Worm (Caenorhabditis elegans) whole organism, L4/young adult: Measurements from ENCODE around the gene F07E5.12.

ENCODE experiments used
- W03F9.2 ChIP-seq: fragments of 150-350 bp; optimal IDR thresholded peaks from 2 replicates; lab custom pipeline; 2014; ENCODE audit warnings: missing biosample characterization, missing genetic modification characterization
- dao-5 ChIP-seq: sonication (generic microtip); optimal IDR thresholded peaks from 2 replicates; lab custom pipeline; 2016; ENCODE audit warnings: missing genotype, missing genetic modification characterization, moderate library complexity, missing compliant biosample characterization
- him-1 ChIP-seq: sonication (generic microtip); optimal IDR thresholded peaks from 2 replicates; lab custom pipeline; 2016; ENCODE audit warnings: missing genotype, missing genetic modification reagents, missing genetic modification characterization, missing compliant biosample characterization

The F07E5.12 gene

ce11 chrII:2058985-2059384, 8.8 kb upstream of the F07E5.12 start, which contains the start of gene F07E5.5:
F07E5.5 (minus strand) TSS chrII:2059070.
- TF ChIP-seq W03F9.2 (tag; lab: Kevin White, UChicago) (no peak), dao-5 (tag; lab: Kevin White, UChicago) (no peak), him-1 (tag; lab: Kevin White, UChicago) (no peak)

- TF ChIP-seq him-1 (tag; lab: Kevin White, UChicago) (no peak), dao-5 (tag; lab: Kevin White, UChicago) (no peak), W03F9.2 (tag; lab: Kevin White, UChicago) (no peak)
Measured at ce11 chrII:2063989-2064388, 3.8 kb upstream of the F07E5.12 start, which contains the start of gene F07E5.13. F07E5.13 (minus strand) TSS chrII:2064089.

- no peak for TF ChIP-seq dao-5 (tag; lab: Kevin White, UChicago)
- no peak for TF ChIP-seq W03F9.2 (tag; lab: Kevin White, UChicago)
- no peak for TF ChIP-seq him-1 (tag; lab: Kevin White, UChicago)
Measured at ce11 chrII:2064497-2064896, 3.3 kb upstream of the F07E5.12 start, which contains the start of gene fbxb-6. fbxb-6 (plus strand) TSS chrII:2064797.

ce11 chrII:2071429-2071828, 3.7 kb downstream of the F07E5.12 start, which contains the start of gene F07E5.7:
F07E5.7 (minus strand) TSS chrII:2071529.
- no peak for TF ChIP-seq him-1 (tag; lab: Kevin White, UChicago)
- no peak for TF ChIP-seq dao-5 (tag; lab: Kevin White, UChicago)
- TF ChIP-seq W03F9.2 (tag; lab: Kevin White, UChicago) = no peak

- TF ChIP-seq W03F9.2 (tag; lab: Kevin White, UChicago) (no peak), him-1 (tag; lab: Kevin White, UChicago) (no peak), dao-5 (tag; lab: Kevin White, UChicago) (no peak)
Measured at ce11 chrII:2075513-2075912, 7.7 kb downstream of the F07E5.12 start, which contains the start of gene F07E5.8. F07E5.8 (minus strand) TSS chrII:2075613.

- no peak for TF ChIP-seq W03F9.2 (tag; lab: Kevin White, UChicago)
- TF ChIP-seq him-1 (tag; lab: Kevin White, UChicago) = no peak
- no peak for TF ChIP-seq dao-5 (tag; lab: Kevin White, UChicago)
Measured at ce11 chrII:2076467-2076866, 8.7 kb downstream of the F07E5.12 start.

ce11 chrII:2080425-2080824, 12.7 kb downstream of the F07E5.12 start, which contains the start of gene F07E5.9:
F07E5.9 (minus strand) TSS chrII:2080525.
- TF ChIP-seq dao-5 (tag; lab: Kevin White, UChicago) (no peak), W03F9.2 (tag; lab: Kevin White, UChicago) (no peak), him-1 (tag; lab: Kevin White, UChicago) (no peak)

ce11 chrII:2081257-2081656, 13.5 kb downstream of the F07E5.12 start, which contains the start of gene T16A1.4:
T16A1.4 (plus strand) TSS chrII:2081557.
- no peak for TF ChIP-seq him-1 (tag; lab: Kevin White, UChicago)
- TF ChIP-seq dao-5 (tag; lab: Kevin White, UChicago) = no peak
- TF ChIP-seq W03F9.2 (tag; lab: Kevin White, UChicago) = no peak

ce11 chrII:2083726-2084179, 16.0 kb downstream of the F07E5.12 start, which contains the start of the genes T16A1.5 and fbxc-49:
T16A1.5 (minus strand) TSS chrII:2083826.
fbxc-49 (plus strand) TSS chrII:2084129.
- TF ChIP-seq W03F9.2 (tag; lab: Kevin White, UChicago) = no peak

ce11 chrII:2087206-2087605, 19.4 kb downstream of the F07E5.12 start:
- TF ChIP-seq dao-5 (tag; lab: Kevin White, UChicago) = no peak

ce11 chrII:2090605-2091004, 22.8 kb downstream of the F07E5.12 start, which contains the start of gene trpl-5:
trpl-5 (minus strand) TSS chrII:2090636.
- TF ChIP-seq him-1 (tag; lab: Kevin White, UChicago) (no peak), W03F9.2 (tag; lab: Kevin White, UChicago) (no peak), dao-5 (tag; lab: Kevin White, UChicago) (no peak)

ce11 chrII:2091972-2092371, 24.2 kb downstream of the F07E5.12 start, which contains the start of gene T16A1.10:
T16A1.10 (minus strand) TSS chrII:2092094.
- TF ChIP-seq dao-5 (tag; lab: Kevin White, UChicago) (no peak), W03F9.2 (tag; lab: Kevin White, UChicago) (no peak), him-1 (tag; lab: Kevin White, UChicago) (no peak)

- TF ChIP-seq dao-5 (tag; lab: Kevin White, UChicago) (no peak), W03F9.2 (tag; lab: Kevin White, UChicago) (no peak), him-1 (tag; lab: Kevin White, UChicago) (no peak)
Measured at ce11 chrII:2093456-2093926, 25.7 kb downstream of the F07E5.12 start, which contains the start of gene fbxb-37. fbxb-37 (minus strand) TSS chrII:2093876.
